Fruit fly (Drosophila melanogaster) S2 (cell line): ENCODE results near the gene CG31676.

ENCODE experiments used
- CG8478 ChIP-seq: fragments of >200 bp; optimal IDR thresholded peaks from 2 replicates; lab custom pipeline; 2018
- CTCF ChIP-seq, 2 experiments: fragments of >200 bp; optimal IDR thresholded peaks; 2 replicates each; lab custom pipeline; 2018

dm6 chr2L:20825265-20825664, 15.3 kb upstream of the CG31676 start:
- TF ChIP-seq CG8478 (lab: Kevin White, UChicago) (no peak), CTCF (optimal IDR thresholded peaks at IDR 0.05; lab: Kevin White, UChicago) (no peak)
